Fruit fly (Drosophila melanogaster) whole organism, embryonic: ENCODE data around the gene Lgr3.
A peak's percentile ranks its signal among the peaks of the same experiment; 100 is the strongest.

Experiments
- Adf1 ChIP-seq: fragments of 200-800 bp; sonication (Bioruptor generic); IDR thresholded peaks from 2 replicates; pipeline ENCODE4 v1.3.6; 2022; ENCODE audit warnings: missing biosample characterization, missing genetic modification characterization
- Antp ChIP-seq: fragments of 200-800 bp; sonication (Bioruptor generic); optimal IDR thresholded peaks from 3 replicates; lab custom pipeline; 2016; ENCODE audit warnings: missing biosample characterization, missing genetic modification characterization
- Asciz ChIP-seq: fragments of 200-800 bp; sonication (Bioruptor generic); optimal IDR thresholded peaks from 2 replicates; lab custom pipeline; 2017; ENCODE audit warnings: missing biosample characterization, mild to moderate bottlenecking, missing genetic modification characterization, missing genetic modification reagents
- Bdp1 ChIP-seq: fragments of 200-800 bp; sonication (Bioruptor generic); optimal IDR thresholded peaks from 3 replicates; lab custom pipeline; 2016; ENCODE audit warnings: missing biosample characterization, missing genetic modification characterization
- CG10209 ChIP-seq: fragments of 200-800 bp; sonication (Bioruptor generic); optimal IDR thresholded peaks from 3 replicates; lab custom pipeline; 2017; ENCODE audit warnings: missing biosample characterization, mild to moderate bottlenecking, missing genetic modification characterization, missing genetic modification reagents
- CG10979 ChIP-seq: fragments of 200-800 bp; sonication (Bioruptor generic); optimal IDR thresholded peaks from 2 replicates; lab custom pipeline; 2018; ENCODE audit warnings: missing biosample characterization, mild to moderate bottlenecking, missing genetic modification characterization, moderate library complexity
- CG12391 ChIP-seq: fragments of 200-800 bp; sonication (Bioruptor generic); optimal IDR thresholded peaks from 3 replicates; lab custom pipeline; 2018; ENCODE audit warnings: missing biosample characterization, mild to moderate bottlenecking, missing genetic modification characterization, moderate library complexity
- CG13775 ChIP-seq: fragments of 200-800 bp; sonication (Bioruptor generic); optimal IDR thresholded peaks from 3 replicates; lab custom pipeline; 2017; ENCODE audit warnings: missing biosample characterization, mild to moderate bottlenecking, missing genetic modification characterization
- CG14050 ChIP-seq: fragments of 200-800 bp; sonication (Bioruptor generic); IDR thresholded peaks from 3 replicates; pipeline ENCODE4 v1.3.6; 2022; ENCODE audit warnings: missing biosample characterization, missing genetic modification characterization
- CG15696 ChIP-seq: fragments of 200-800 bp; sonication (Bioruptor generic); optimal IDR thresholded peaks from 2 replicates; lab custom pipeline; 2019; ENCODE audit warnings: missing biosample characterization, mild to moderate bottlenecking, missing genetic modification characterization, moderate library complexity
- CG1603 ChIP-seq: fragments of 200-800 bp; sonication (Bioruptor generic); optimal IDR thresholded peaks from 2 replicates; lab custom pipeline; 2019; ENCODE audit warnings: missing biosample characterization, mild to moderate bottlenecking, missing genetic modification characterization, moderate library complexity
- CG16815 ChIP-seq: fragments of 200-800 bp; sonication (Bioruptor generic); optimal IDR thresholded peaks from 3 replicates; lab custom pipeline; 2017; ENCODE audit warnings: missing biosample characterization, mild to moderate bottlenecking, missing genetic modification characterization
- CG17361 ChIP-seq: fragments of 200-800 bp; sonication (Bioruptor generic); IDR thresholded peaks from 3 replicates; pipeline ENCODE4 v1.3.6; 2022; ENCODE audit warnings: missing biosample characterization, missing genetic modification characterization
- CG17802 ChIP-seq: fragments of 200-800 bp; sonication (Bioruptor generic); optimal IDR thresholded peaks from 2 replicates; lab custom pipeline; 2018; ENCODE audit warnings: missing biosample characterization, mild to moderate bottlenecking, missing genetic modification characterization, moderate library complexity
- CG2116 ChIP-seq: fragments of 200-800 bp; sonication (Bioruptor generic); optimal IDR thresholded peaks from 3 replicates; lab custom pipeline; 2018; ENCODE audit warnings: missing biosample characterization, mild to moderate bottlenecking, missing genetic modification characterization
- CG3163 ChIP-seq: fragments of 200-800 bp; sonication (Bioruptor generic); optimal IDR thresholded peaks from 3 replicates; lab custom pipeline; 2016; ENCODE audit warnings: missing biosample characterization, missing genetic modification characterization
- CG33557 ChIP-seq: fragments of 200-800 bp; sonication (Bioruptor generic); optimal IDR thresholded peaks from 2 replicates; lab custom pipeline; 2019; ENCODE audit warnings: missing biosample characterization, mild to moderate bottlenecking, missing genetic modification characterization, moderate library complexity
- CG4424 ChIP-seq: fragments of 200-800 bp; sonication (Bioruptor generic); optimal IDR thresholded peaks from 3 replicates; lab custom pipeline; 2016; ENCODE audit warnings: missing biosample characterization, missing genetic modification characterization
- CG4820 ChIP-seq: fragments of 200-800 bp; sonication (Bioruptor generic); optimal IDR thresholded peaks from 3 replicates; lab custom pipeline; 2016; ENCODE audit warnings: missing biosample characterization, missing genetic modification characterization
- CG6689 ChIP-seq: fragments of 200-800 bp; sonication (Bioruptor generic); IDR thresholded peaks from 2 replicates; pipeline ENCODE4 v1.3.6; 2022; ENCODE audit warnings: missing biosample characterization, missing genetic modification characterization
- Camta ChIP-seq: fragments of 200-800 bp; sonication (Bioruptor generic); optimal IDR thresholded peaks from 2 replicates; lab custom pipeline; 2016; ENCODE audit warnings: missing biosample characterization, missing genetic modification characterization
- D ChIP-seq, 2 experiments: fragments of 200-800 bp in 1 of 2; fragments of >200 bp in 1 of 2; sonication (Bioruptor generic) in 1 of 2; optimal IDR thresholded peaks; 2 replicates in 1 of 2; 3 replicates in 1 of 2; lab custom pipeline; 2017; ENCODE audit warnings: mild to moderate bottlenecking in 1 of 2, missing biosample characterization in 1 of 2, missing genetic modification characterization in 1 of 2, missing genetic modification reagents in 1 of 2
- GATAe ChIP-seq: fragments of 200-800 bp; sonication (Bioruptor generic); conservative IDR thresholded peaks from 2 replicates; pipeline ENCODE4 v1.3.6; 2022; ENCODE audit warnings: missing biosample characterization, missing genetic modification characterization
- Gsc ChIP-seq: fragments of 200-800 bp; sonication (Bioruptor generic); IDR thresholded peaks from 2 replicates; pipeline ENCODE4 v1.3.6; 2022; ENCODE audit warnings: missing biosample characterization, missing genetic modification characterization
- Neu2 ChIP-seq: fragments of 200-800 bp; sonication (Bioruptor generic); optimal IDR thresholded peaks from 3 replicates; lab custom pipeline; 2016; ENCODE audit warnings: missing biosample characterization, missing genetic modification characterization, borderline replicate concordance
- Oli ChIP-seq: fragments of 200-800 bp; sonication (Bioruptor generic); optimal IDR thresholded peaks from 2 replicates; lab custom pipeline; 2018; ENCODE audit warnings: missing biosample characterization, mild to moderate bottlenecking, missing genetic modification characterization, moderate library complexity
- Ssrp ChIP-seq: fragments of 200-800 bp; sonication (Bioruptor generic); optimal IDR thresholded peaks from 2 replicates; lab custom pipeline; 2018; ENCODE audit warnings: missing biosample characterization, mild to moderate bottlenecking, missing genetic modification characterization, moderate library complexity
- Usf ChIP-seq: fragments of 200-800 bp; sonication (Bioruptor generic); optimal IDR thresholded peaks from 2 replicates; lab custom pipeline; 2017; ENCODE audit warnings: missing genotype, missing biosample characterization, missing genetic modification characterization
- ac ChIP-seq: fragments of 200-800 bp; sonication (Bioruptor generic); optimal IDR thresholded peaks from 3 replicates; lab custom pipeline; 2017; ENCODE audit warnings: missing biosample characterization, mild to moderate bottlenecking, missing genetic modification characterization
- amos ChIP-seq: fragments of 200-800 bp; sonication (Bioruptor generic); IDR thresholded peaks from 2 replicates; pipeline ENCODE4 v1.3.6; 2022; ENCODE audit warnings: missing biosample characterization, missing genetic modification characterization; ENCODE audit not compliant: partially characterized antibody
- bcd ChIP-seq: fragments of 200-800 bp; sonication (Bioruptor generic); optimal IDR thresholded peaks from 2 replicates; lab custom pipeline; 2017; ENCODE audit warnings: missing biosample characterization, mild to moderate bottlenecking, missing genetic modification characterization
- bsh ChIP-seq, 2 experiments: fragments of 200-800 bp; sonication (Bioruptor generic); optimal IDR thresholded peaks; 2 replicates each; lab custom pipeline; 2017 to 2018; ENCODE audit warnings: mild to moderate bottlenecking in 2 of 2, missing biosample characterization in 2 of 2, missing genetic modification characterization in 2 of 2, moderate library complexity in 1 of 2
- chn ChIP-seq: fragments of 200-800 bp; sonication (Bioruptor generic); optimal IDR thresholded peaks from 2 replicates; lab custom pipeline; 2016; ENCODE audit warnings: missing biosample characterization, missing genetic modification characterization
- dysf ChIP-seq: fragments of 200-800 bp; sonication (Bioruptor generic); IDR thresholded peaks from 3 replicates; pipeline ENCODE4 v1.3.6; 2022; ENCODE audit warnings: missing biosample characterization, missing genetic modification characterization
- esg ChIP-seq: fragments of 200-800 bp; sonication (Bioruptor generic); conservative IDR thresholded peaks from 2 replicates; pipeline ENCODE4 v1.3.6; 2022; ENCODE audit warnings: missing biosample characterization, missing genetic modification characterization
- gcm ChIP-seq: fragments of 200-800 bp; sonication (Bioruptor generic); optimal IDR thresholded peaks from 2 replicates; lab custom pipeline; 2019; ENCODE audit warnings: missing biosample characterization, mild to moderate bottlenecking, missing genetic modification characterization, moderate library complexity
- insv ChIP-seq, 2 experiments: fragments of 200-800 bp; sonication (Bioruptor generic); optimal IDR thresholded peaks; 3 replicates each; lab custom pipeline; 2016 to 2018; ENCODE audit warnings: missing biosample characterization in 2 of 2, missing genetic modification characterization in 2 of 2
- lov ChIP-seq, 2 experiments: fragments of 200-800 bp in 1 of 2; fragments of >200 bp in 1 of 2; sonication (Bioruptor generic) in 1 of 2; IDR thresholded peaks in 1 of 2; optimal IDR thresholded peaks in 1 of 2; 2 replicates in 1 of 2; 3 replicates in 1 of 2; pipeline versions ENCODE4 v1.3.6 to Lab custom; 2017 to 2022; ENCODE audit warnings: missing biosample characterization in 1 of 2, missing genetic modification characterization in 1 of 2
- nerfin-1 ChIP-seq: fragments of 200-800 bp; sonication (Bioruptor generic); optimal IDR thresholded peaks from 3 replicates; lab custom pipeline; 2019; ENCODE audit warnings: missing biosample characterization, mild to moderate bottlenecking, missing genetic modification characterization, moderate library complexity
- pros ChIP-seq: fragments of 200-800 bp; sonication (Bioruptor generic); optimal IDR thresholded peaks from 3 replicates; lab custom pipeline; 2019; ENCODE audit warnings: missing biosample characterization, mild to moderate bottlenecking, missing genetic modification characterization, moderate library complexity
- run ChIP-seq: fragments of 200-800 bp; sonication (Bioruptor generic); optimal IDR thresholded peaks from 3 replicates; lab custom pipeline; 2018; ENCODE audit warnings: missing biosample characterization, mild to moderate bottlenecking, missing genetic modification characterization
- sd ChIP-seq: fragments of 200-800 bp; sonication (Bioruptor generic); optimal IDR thresholded peaks from 3 replicates; lab custom pipeline; 2018; ENCODE audit warnings: missing biosample characterization, mild to moderate bottlenecking, missing genetic modification characterization, moderate library complexity
- sens ChIP-seq: fragments of 200-800 bp; sonication (Bioruptor generic); peaks from one replicate; lab custom pipeline; 2016; ENCODE audit warnings: missing biosample characterization, missing genetic modification characterization
- sens-2 ChIP-seq: fragments of 200-800 bp; sonication (Bioruptor generic); IDR thresholded peaks from 2 replicates; pipeline ENCODE4 v1.3.6; 2022; ENCODE audit warnings: missing biosample characterization, missing genetic modification characterization
- so ChIP-seq: fragments of 200-800 bp; sonication (Bioruptor generic); IDR thresholded peaks from 3 replicates; pipeline ENCODE4 v1.3.6; 2022; ENCODE audit warnings: missing biosample characterization, missing genetic modification characterization
- unpg ChIP-seq: fragments of 200-800 bp; sonication (Bioruptor generic); optimal IDR thresholded peaks from 3 replicates; lab custom pipeline; 2018; ENCODE audit warnings: missing biosample characterization, mild to moderate bottlenecking, missing genetic modification characterization, moderate library complexity

Gene Lgr3

DNA sequence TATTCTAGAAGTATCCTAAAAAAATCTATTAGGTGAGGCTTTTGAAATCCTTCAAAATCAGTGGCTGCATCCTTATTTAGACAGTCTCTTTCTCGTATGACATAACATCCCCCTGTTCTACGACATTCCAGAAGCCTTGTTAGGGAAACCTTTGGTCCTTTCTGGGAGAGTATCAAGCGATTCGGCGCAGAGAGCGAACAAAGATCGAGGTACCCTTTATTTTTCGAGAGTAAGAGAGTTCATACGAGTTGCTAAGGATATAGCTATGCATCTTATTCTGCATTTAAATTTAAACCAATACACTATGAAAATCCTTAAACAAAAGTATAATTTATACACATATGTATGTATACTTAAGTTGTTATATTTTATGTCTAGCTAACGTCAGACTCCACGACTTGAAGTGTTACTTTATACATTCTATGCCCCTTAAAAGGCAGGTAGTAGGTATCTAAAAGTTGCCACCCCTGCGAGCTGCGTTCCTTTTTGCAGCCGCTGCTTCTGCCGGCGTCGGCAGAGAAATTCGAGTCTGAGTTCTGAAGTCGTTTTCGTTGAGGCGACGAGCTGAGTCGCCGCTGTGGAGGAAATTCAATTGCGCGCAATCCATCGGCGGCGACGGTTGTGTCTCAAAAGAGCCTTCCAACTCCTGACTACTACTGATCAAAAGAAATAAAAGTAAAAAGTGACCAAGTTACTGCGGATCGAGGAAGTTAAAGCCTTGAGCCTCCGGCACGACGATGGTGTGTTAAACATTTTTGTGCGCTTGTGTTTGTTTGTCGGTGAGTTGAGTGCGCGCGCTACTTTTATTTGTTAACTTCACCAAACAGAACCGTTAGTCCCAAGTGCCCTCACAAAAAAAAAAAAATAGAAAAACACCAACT lies 28.1 kb upstream of the Lgr3 start, which contains the start of gene jigr1:
TSS of gene jigr1 (plus strand) at position 550 of the 881 bp plus-strand sequence.
- TF ChIP-seq Adf1 (GFP tag; lab: Robert Waterston, UW) (peak; percentile 75), CG4424 (peak; percentile 36), CG6689 (GFP tag; lab: Robert Waterston, UW) (peak; percentile 42; the same call in 1 of the 2 replicates), CG12391 (peak; percentile 65), Antp (GFP tag; lab: Kevin White, UChicago) (no peak), CG10979 (tag; lab: Kevin White, UChicago) (peak; percentile 77), CG3163 (GFP tag; lab: Kevin White, UChicago) (no peak), Gsc (GFP tag; lab: Robert Waterston, UW) (no peak), sens (peak; percentile 91), dysf (GFP tag; lab: Robert Waterston, UW) (peak; percentile 8; the same call in 1 of the 3 replicates), Camta (GFP tag; lab: Kevin White, UChicago) (no peak), CG4820 (GFP tag; lab: Kevin White, UChicago) (peak; percentile 19), run (no peak), Asciz (no peak), Neu2 (GFP tag; lab: Kevin White, UChicago) (peak; percentile 70), GATAe (no peak), CG10209 (peak; percentile 59), so (GFP tag; lab: Robert Waterston, UW) (0 out of 3 replicates have a peak, but pooled peaks have one; percentile 24), CG33557 (GFP tag; lab: Kevin White, UChicago) (peak; percentile 63), Ssrp (peak; percentile 22), amos (GFP tag; lab: Robert Waterston, UW) (no peak), CG17361 (GFP tag; lab: Robert Waterston, UW) (peak; percentile 67; the same call in 2 of the 3 replicates), Bdp1 (GFP tag; lab: Kevin White, UChicago) (no peak), gcm (peak; percentile 58), Oli (tag; lab: Kevin White, UChicago) (peak; percentile 42), sd (no peak), sens-2 (GFP tag; lab: Robert Waterston, UW) (no peak), lov (optimal IDR thresholded peaks at IDR 0.05; lab: Kevin White, UChicago) (no peak), lov (GFP tag; IDR thresholded peaks at IDR 0.05; lab: Robert Waterston, UW) (0 out of 3 replicates have a peak, but pooled peaks have one; percentile 34), CG17802 (tag; lab: Kevin White, UChicago) (no peak), insv (GFP tag; optimal IDR thresholded peaks at IDR 0.05; lab: Kevin White, UChicago) (no peak), CG2116 (GFP tag; lab: Kevin White, UChicago) (peak; percentile 6), bcd (GFP tag; lab: Kevin White, UChicago) (no peak), CG1603 (peak; percentile 50), esg (GFP tag; lab: Robert Waterston, UW) (no peak), chn (peak; percentile 41), CG14050 (GFP tag; lab: Robert Waterston, UW) (no peak), CG13775 (peak; percentile 60), pros (GFP tag; lab: Kevin White, UChicago) (peak; percentile 97), bsh (GFP tag; optimal IDR thresholded peaks at IDR 0.05; lab: Kevin White, UChicago) (peak in 1 of 2 experiments; percentile 5), Usf (GFP tag; lab: Kevin White, UChicago) (peak; percentile 8), CG15696 (tag; lab: Kevin White, UChicago) (peak; percentile 90), nerfin-1 (tag; lab: Kevin White, UChicago) (peak; percentile 31), D (optimal IDR thresholded peaks at IDR 0.05; lab: Kevin White, UChicago) (no peak), D (GFP tag; optimal IDR thresholded peaks at IDR 0.05; lab: Kevin White, UChicago) (peak; percentile 48), ac (GFP tag; lab: Kevin White, UChicago) (peak; percentile 87), unpg (GFP tag; lab: Kevin White, UChicago) (no peak), CG16815 (GFP tag; lab: Kevin White, UChicago) (peak; percentile 75)
